Fruit fly (Drosophila melanogaster): ENCODE results near the gene CG8945.

dm6 chrX:17068423-17068822 is 19.1 kb downstream of the CG8945 start, which contains the start of gene CG43077:
- TF ChIP-seq CG33017 (tag; optimal IDR thresholded peaks at IDR 0.05), result no peak
- no peak for TF ChIP-seq bab1 (GFP tag; optimal IDR thresholded peaks at IDR 0.05)
- TF ChIP-seq Clk (GFP tag; optimal IDR thresholded peaks at IDR 0.05), result no peak
- TF ChIP-seq kay (GFP tag; ENCODE audit: borderline replicate concordance), result no peak
- no peak for TF ChIP-seq ovo (GFP tag; optimal IDR thresholded peaks at IDR 0.05)
- no peak for TF ChIP-seq CG14711 (tag; optimal IDR thresholded peaks at IDR 0.05)
- TF ChIP-seq pad (GFP tag; optimal IDR thresholded peaks at IDR 0.05), result no peak
- no peak for TF ChIP-seq cnc (optimal IDR thresholded peaks at IDR 0.05)
- no peak for TF ChIP-seq tj (GFP tag; optimal IDR thresholded peaks at IDR 0.05)
- TF ChIP-seq toe (GFP tag; optimal IDR thresholded peaks at IDR 0.05), result no peak
- TF ChIP-seq CG7101 (tag; optimal IDR thresholded peaks at IDR 0.05), result no peak
- no peak for TF ChIP-seq Hr96 (GFP tag; optimal IDR thresholded peaks at IDR 0.05)
- no peak for TF ChIP-seq Crg-1 (GFP tag; optimal IDR thresholded peaks at IDR 0.05)
- TF ChIP-seq CG12768 (GFP tag; optimal IDR thresholded peaks at IDR 0.05), result no peak

All from whole organism, adult.